Worm (Caenorhabditis elegans) whole organism, midembryonic: ENCODE data around the gene srlf-3.

Experiments used
- T22C8.4 ChIP-seq: fragments of 200-800 bp; sonication (Bioruptor generic); IDR thresholded peaks from 2 replicates; pipeline ENCODE4 v1.3.6; 2022; ENCODE audit warnings: missing genetic modification characterization, missing compliant biosample characterization
- cog-1 ChIP-seq: sonication (generic microtip); optimal IDR thresholded peaks from 2 replicates; lab custom pipeline; 2016; ENCODE audit warnings: missing genetic modification characterization, missing compliant biosample characterization
- flt-1 ChIP-seq: fragments of 200-800 bp; sonication (Bioruptor generic); IDR thresholded peaks from 2 replicates; pipeline ENCODE4 v1.3.6; 2022; ENCODE audit warnings: missing genetic modification characterization, missing compliant biosample characterization
- ref-1 ChIP-seq: fragments of 200-800 bp; sonication (Bioruptor generic); conservative IDR thresholded peaks from 2 replicates; pipeline ENCODE4 v1.3.6; 2022; ENCODE audit warnings: missing genetic modification reagents, missing genetic modification characterization, missing compliant biosample characterization
- tab-1 ChIP-seq: fragments of 200-800 bp; sonication (Bioruptor generic); IDR thresholded peaks from 2 replicates; pipeline ENCODE4 v1.3.6; 2022; ENCODE audit warnings: missing genetic modification characterization, missing compliant biosample characterization
- ztf-23 ChIP-seq: fragments of 200-800 bp; sonication (Bioruptor generic); IDR thresholded peaks from 2 replicates; pipeline ENCODE4 v1.3.6; 2022; ENCODE audit warnings: missing genetic modification reagents, missing genetic modification characterization, missing compliant biosample characterization
- ztf-29 ChIP-seq: fragments of 200-800 bp; sonication (Bioruptor generic); IDR thresholded peaks from 2 replicates; pipeline ENCODE4 v1.3.6; 2022; ENCODE audit warnings: missing genetic modification reagents, missing genetic modification characterization, missing compliant biosample characterization

DNA sequence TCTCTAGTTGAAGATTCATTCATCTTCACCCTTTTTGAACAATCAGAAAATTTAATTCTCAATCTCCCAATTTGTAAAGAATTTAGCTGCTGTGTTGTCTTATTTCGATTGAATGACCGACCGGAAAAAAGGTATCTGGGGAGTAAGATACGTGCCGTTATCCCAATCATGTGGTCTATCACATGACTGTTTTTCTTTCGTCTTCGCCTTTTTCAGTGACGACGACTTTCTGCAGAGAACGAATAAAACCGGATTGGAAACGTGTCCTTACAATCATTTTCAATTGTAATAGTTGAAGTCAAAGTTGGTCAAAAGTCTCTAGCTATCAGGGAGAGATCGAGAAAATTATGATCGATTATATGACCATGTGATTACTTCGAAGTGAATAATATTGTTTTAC, 41.8 kb downstream of the srlf-3 start:
- no peak for TF ChIP-seq ztf-23 (GFP tag; lab: Robert Waterston, UW)
- TF ChIP-seq flt-1 (GFP tag; lab: Robert Waterston, UW) = no peak
- TF ChIP-seq cog-1 = no peak
- TF ChIP-seq ref-1 (GFP tag; lab: Robert Waterston, UW) = no peak
- TF ChIP-seq T22C8.4 (GFP tag; lab: Robert Waterston, UW) = no peak
- TF ChIP-seq tab-1 (GFP tag; lab: Robert Waterston, UW) = no peak
- TF ChIP-seq ztf-29 = no peak
